Worm (Caenorhabditis elegans) whole organism, young adult: ENCODE data around the gene C29H12.2.

ENCODE experiments used
- B0261.1 ChIP-seq: sonication (generic microtip); optimal IDR thresholded peaks from 2 replicates; lab custom pipeline; 2016; ENCODE audit warnings: mild to moderate bottlenecking, missing genetic modification characterization, moderate library complexity, missing compliant biosample characterization
- F52B5.7 ChIP-seq: sonication (generic microtip); optimal IDR thresholded peaks from 2 replicates; lab custom pipeline; 2016; ENCODE audit warnings: mild to moderate bottlenecking, missing genetic modification characterization, missing compliant biosample characterization
- T26A5.8 ChIP-seq: sonication (generic microtip); optimal IDR thresholded peaks from 2 replicates; lab custom pipeline; 2016; ENCODE audit warnings: missing genetic modification characterization, missing compliant biosample characterization
- ama-1 ChIP-seq, 3 experiments: fragments of 150-350 bp in 1 of 3; sonication (generic microtip) in 2 of 3; optimal IDR thresholded peaks; 2 replicates each; lab custom pipeline; 2014 to 2018; ENCODE audit warnings: missing biosample characterization in 2 of 3, missing genetic modification characterization in 2 of 3, missing genetic modification reagents in 2 of 3
- aptf-3 ChIP-seq: fragments of 200-800 bp; sonication (Bioruptor generic); IDR thresholded peaks from 2 replicates; pipeline ENCODE4 v1.3.6; 2022; ENCODE audit warnings: missing genetic modification characterization, missing compliant biosample characterization
- ceh-91 ChIP-seq: fragments of 200-800 bp; sonication (Bioruptor generic); IDR thresholded peaks from 2 replicates; pipeline ENCODE4 v1.3.6; 2022; ENCODE audit warnings: missing genetic modification reagents, missing genetic modification characterization, missing compliant biosample characterization
- chd-7 ChIP-seq: sonication (generic microtip); optimal IDR thresholded peaks from 2 replicates; lab custom pipeline; 2016; ENCODE audit warnings: mild to moderate bottlenecking, missing genetic modification characterization, moderate library complexity, missing compliant biosample characterization
- die-1 ChIP-seq: sonication (generic microtip); optimal IDR thresholded peaks from 2 replicates; lab custom pipeline; 2016; ENCODE audit warnings: missing genotype, mild to moderate bottlenecking, missing genetic modification characterization, missing compliant biosample characterization
- dpl-1 ChIP-seq: fragments of 150-350 bp; optimal IDR thresholded peaks from 2 replicates; lab custom pipeline; 2014; ENCODE audit warnings: missing biosample characterization, missing genetic modification reagents, missing genetic modification characterization
- ets-4 ChIP-seq: fragments of 200-800 bp; sonication (Bioruptor generic); optimal IDR thresholded peaks from 2 replicates; lab custom pipeline; 2018; ENCODE audit warnings: mild to moderate bottlenecking, missing genetic modification characterization, missing compliant biosample characterization
- fkh-3 ChIP-seq: sonication (generic microtip); optimal IDR thresholded peaks from 2 replicates; lab custom pipeline; 2016; ENCODE audit warnings: mild to moderate bottlenecking, missing genetic modification characterization, missing compliant biosample characterization
- him-1 ChIP-seq: sonication (generic microtip); optimal IDR thresholded peaks from 2 replicates; lab custom pipeline; 2016; ENCODE audit warnings: missing genotype, missing genetic modification reagents, missing genetic modification characterization, missing compliant biosample characterization
- hmg-1.2 ChIP-seq: fragments of 200-800 bp; sonication (Bioruptor generic); IDR thresholded peaks from 2 replicates; pipeline ENCODE4 v1.3.6; 2022; ENCODE audit warnings: missing genetic modification reagents, missing genetic modification characterization, missing compliant biosample characterization
- hmg-20 ChIP-seq: fragments of 200-800 bp; sonication (Bioruptor generic); IDR thresholded peaks from 2 replicates; pipeline ENCODE4 v1.3.6; 2022; ENCODE audit warnings: missing genetic modification reagents, missing genetic modification characterization, missing compliant biosample characterization
- hrde-1 ChIP-seq: sonication (generic microtip); optimal IDR thresholded peaks from 2 replicates; lab custom pipeline; 2016; ENCODE audit warnings: missing genetic modification characterization, mild to moderate bottlenecking, missing compliant biosample characterization, moderate library complexity, missing genotype, missing genetic modification reagents, borderline replicate concordance
- hsf-1 ChIP-seq: fragments of 200-800 bp; sonication (Bioruptor generic); IDR thresholded peaks from 2 replicates; pipeline ENCODE4 v1.3.6; 2022; ENCODE audit warnings: missing genetic modification reagents, missing genetic modification characterization, missing compliant biosample characterization
- let-607 ChIP-seq, 2 experiments: fragments of 200-800 bp in 1 of 2; sonication (Bioruptor generic) in 1 of 2; sonication (generic microtip) in 1 of 2; optimal IDR thresholded peaks; 2 replicates each; lab custom pipeline; 2016 to 2018; ENCODE audit warnings: mild to moderate bottlenecking in 2 of 2, missing compliant biosample characterization in 2 of 2, missing genetic modification characterization in 2 of 2, moderate library complexity in 2 of 2, missing genotype in 1 of 2
- lin-26 ChIP-seq: fragments of 200-800 bp; sonication (Bioruptor generic); IDR thresholded peaks from 2 replicates; pipeline ENCODE4 v1.3.6; 2022; ENCODE audit warnings: missing genetic modification reagents, missing genetic modification characterization, missing compliant biosample characterization
- madf-3 ChIP-seq: fragments of 200-800 bp; sonication (Bioruptor generic); IDR thresholded peaks from 2 replicates; pipeline ENCODE4 v1.3.6; 2022; ENCODE audit warnings: missing genetic modification reagents, missing genetic modification characterization, missing compliant biosample characterization
- mes-4 ChIP-seq: sonication (generic microtip); optimal IDR thresholded peaks from 2 replicates; lab custom pipeline; 2016; ENCODE audit warnings: missing genotype, missing genetic modification characterization, missing compliant biosample characterization
- nfya-1 ChIP-seq: sonication (generic microtip); optimal IDR thresholded peaks from 2 replicates; lab custom pipeline; 2017; ENCODE audit warnings: antibody characterized with exemption, missing compliant biosample characterization, missing genetic modification characterization, borderline replicate concordance; ENCODE audit not compliant: insufficient read depth
- nfya-2 ChIP-seq: fragments of 200-800 bp; sonication (Bioruptor generic); IDR thresholded peaks from 2 replicates; pipeline ENCODE4 v1.3.6; 2022; ENCODE audit warnings: missing genetic modification reagents, missing genetic modification characterization, missing compliant biosample characterization
- nhr-120 ChIP-seq: fragments of 200-800 bp; sonication (Bioruptor generic); IDR thresholded peaks from 2 replicates; pipeline ENCODE4 v1.3.6; 2022; ENCODE audit warnings: missing genetic modification characterization, missing compliant biosample characterization
- nhr-27 ChIP-seq: fragments of 200-800 bp; sonication (Bioruptor generic); optimal IDR thresholded peaks from 2 replicates; lab custom pipeline; 2018; ENCODE audit warnings: mild to moderate bottlenecking, missing genetic modification characterization, moderate library complexity, missing compliant biosample characterization
- nhr-80 ChIP-seq: sonication (generic microtip); optimal IDR thresholded peaks from 2 replicates; lab custom pipeline; 2016; ENCODE audit warnings: missing genetic modification characterization, missing compliant biosample characterization
- repo-1 ChIP-seq: sonication (generic microtip); optimal IDR thresholded peaks from 2 replicates; lab custom pipeline; 2017; ENCODE audit warnings: mild to moderate bottlenecking, missing genetic modification characterization, missing compliant biosample characterization
- rpc-1 ChIP-seq, 2 experiments: fragments of 150-350 bp in 1 of 2; sonication (generic microtip) in 1 of 2; optimal IDR thresholded peaks; 2 replicates each; lab custom pipeline; 2014 to 2018; ENCODE audit warnings: missing biosample characterization in 1 of 2, missing genetic modification characterization in 1 of 2, missing genetic modification reagents in 1 of 2, missing genotype in 1 of 2
- sea-2 ChIP-seq: fragments of 200-800 bp; sonication (Bioruptor generic); IDR thresholded peaks from 2 replicates; pipeline ENCODE4 v1.3.6; 2022; ENCODE audit warnings: missing genetic modification characterization, missing compliant biosample characterization
- somi-1 ChIP-seq: fragments of 200-800 bp; sonication (Bioruptor generic); optimal IDR thresholded peaks from 2 replicates; lab custom pipeline; 2018; ENCODE audit warnings: mild to moderate bottlenecking, missing genetic modification characterization, missing compliant biosample characterization
- unc-62 ChIP-seq: fragments of 150-350 bp; optimal IDR thresholded peaks from 2 replicates; lab custom pipeline; 2014; ENCODE audit warnings: missing biosample characterization, missing genetic modification reagents, missing genetic modification characterization
- zfh-2 ChIP-seq: fragments of 200-800 bp; sonication (Bioruptor generic); conservative IDR thresholded peaks from 2 replicates; pipeline ENCODE4 v1.3.6; 2022; ENCODE audit warnings: missing genetic modification reagents, missing genetic modification characterization, missing compliant biosample characterization
- ztf-18 ChIP-seq: sonication (generic microtip); optimal IDR thresholded peaks from 2 replicates; lab custom pipeline; 2016; ENCODE audit warnings: missing genotype, mild to moderate bottlenecking, missing genetic modification characterization, missing compliant biosample characterization
- ztf-22 ChIP-seq: fragments of 200-800 bp; sonication (Bioruptor generic); optimal IDR thresholded peaks from 2 replicates; lab custom pipeline; 2018; ENCODE audit warnings: mild to moderate bottlenecking, missing genetic modification characterization, moderate library complexity, missing compliant biosample characterization
- ztf-26 ChIP-seq: sonication (generic microtip); optimal IDR thresholded peaks from 2 replicates; lab custom pipeline; 2017; ENCODE audit warnings: missing genetic modification characterization, missing compliant biosample characterization
- ztf-28 ChIP-seq: fragments of 200-800 bp; sonication (Bioruptor generic); IDR thresholded peaks from 2 replicates; pipeline ENCODE4 v1.3.6; 2022; ENCODE audit warnings: missing genetic modification reagents, missing genetic modification characterization, missing compliant biosample characterization
- ztf-3 ChIP-seq: fragments of 200-800 bp; sonication (Bioruptor generic); optimal IDR thresholded peaks from 2 replicates; lab custom pipeline; 2018; ENCODE audit warnings: mild to moderate bottlenecking, missing genetic modification characterization, missing compliant biosample characterization

C29H12.2 gene

DNA sequence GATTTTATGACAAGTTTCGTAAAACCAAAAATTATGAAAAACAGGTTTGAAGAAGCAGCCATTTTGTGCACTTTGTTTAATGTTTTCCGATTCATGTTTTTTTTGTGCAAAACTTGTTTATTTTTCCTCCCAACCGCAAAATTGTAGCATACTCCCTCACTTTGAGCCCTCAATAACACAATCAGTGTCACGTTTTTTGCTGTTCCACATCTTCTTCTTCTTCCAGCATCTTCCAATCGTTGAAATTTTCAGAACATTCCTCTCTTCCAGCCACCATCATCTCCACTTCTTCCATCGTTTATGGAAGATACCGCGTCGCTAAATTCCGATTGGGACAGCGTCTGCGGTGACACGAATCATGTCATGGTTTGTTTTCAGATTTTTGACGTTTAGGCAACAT lies 9.0 kb downstream of the C29H12.2 start, which contains the start of gene abts-3:
Gene abts-3 (plus strand): TSS at position 301 of the 400 bp plus-strand sequence.
- TF ChIP-seq somi-1 (GFP tag; lab: Kevin White, UChicago) (no peak), dpl-1 (GFP tag; lab: Kevin White, UChicago) (no peak), T26A5.8 (tag; lab: Kevin White, UChicago) (no peak), fkh-3 (tag; lab: Kevin White, UChicago) (no peak), hsf-1 (GFP tag; lab: Robert Waterston, UW) (no peak), ceh-91 (GFP tag; lab: Robert Waterston, UW) (no peak), nhr-120 (GFP tag; lab: Robert Waterston, UW) (no peak), let-607 (tag; optimal IDR thresholded peaks at IDR 0.05; lab: Kevin White, UChicago) (no peak), chd-7 (tag; lab: Kevin White, UChicago) (no peak), repo-1 (tag; lab: Kevin White, UChicago) (no peak), ama-1 (optimal IDR thresholded peaks at IDR 0.05; lab: Kevin White, UChicago) (no peak), ama-1 (GFP tag; optimal IDR thresholded peaks at IDR 0.05; lab: Kevin White, UChicago) (no peak), hmg-1.2 (GFP tag; lab: Robert Waterston, UW) (no peak)

DNA sequence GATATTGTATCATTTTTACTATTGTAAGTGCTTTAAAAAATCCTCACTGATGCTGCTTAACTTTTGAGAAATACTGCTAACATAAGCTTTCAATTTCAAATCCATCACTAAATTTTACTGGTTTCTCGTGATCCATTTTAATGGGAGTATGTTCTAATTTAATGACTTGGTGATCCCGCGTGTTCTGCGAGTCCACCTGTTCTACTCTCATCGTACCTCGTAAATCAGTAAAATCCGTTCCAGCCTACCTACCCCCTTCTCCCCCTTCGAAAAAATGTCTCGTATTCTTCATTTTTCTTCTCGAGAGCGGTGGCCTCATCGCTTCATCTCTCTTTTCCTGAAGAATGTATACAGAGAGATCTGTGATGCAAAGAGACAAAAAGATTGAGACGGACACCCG lies 11.9 kb downstream of the C29H12.2 start:
- TF ChIP-seq ceh-91 (GFP tag; lab: Robert Waterston, UW) (no peak), ztf-18 (tag; lab: Kevin White, UChicago) (no peak), aptf-3 (GFP tag; lab: Robert Waterston, UW) (no peak), ztf-28 (GFP tag; lab: Robert Waterston, UW) (no peak), zfh-2 (GFP tag; lab: Robert Waterston, UW) (no peak), hrde-1 (no peak), mes-4 (tag; lab: Kevin White, UChicago) (no peak), lin-26 (no peak), die-1 (tag; lab: Kevin White, UChicago) (no peak), ztf-3 (GFP tag; lab: Kevin White, UChicago) (no peak), him-1 (tag; lab: Kevin White, UChicago) (no peak), hmg-20 (GFP tag; lab: Robert Waterston, UW) (no peak), B0261.1 (no peak), nhr-27 (tag; lab: Kevin White, UChicago) (no peak), nfya-2 (no peak), nfya-1 (tag; lab: Kevin White, UChicago) (no peak), madf-3 (GFP tag; lab: Robert Waterston, UW) (no peak), sea-2 (GFP tag; lab: Robert Waterston, UW) (no peak), F52B5.7 (tag; lab: Kevin White, UChicago) (no peak), nhr-80 (tag; lab: Kevin White, UChicago) (no peak)

DNA sequence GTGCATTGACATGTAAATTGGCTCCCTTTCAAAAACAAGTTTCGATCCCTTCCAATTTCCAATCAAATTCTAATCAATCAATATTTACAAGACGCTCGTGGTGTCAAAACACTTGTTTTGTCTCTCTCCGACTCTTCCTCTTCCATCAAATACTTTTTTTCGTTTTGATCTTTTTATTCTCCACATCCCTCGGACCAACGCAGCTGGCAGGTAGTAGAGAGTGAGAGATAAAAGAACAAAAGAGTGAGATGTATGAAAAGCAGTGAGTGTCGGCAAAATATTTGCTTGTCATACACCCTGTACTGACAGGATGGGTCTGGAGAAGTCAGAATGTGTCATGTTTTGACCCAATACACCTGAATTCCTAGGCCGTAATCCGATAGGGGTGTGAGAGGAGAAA lies 13.1 kb downstream of the C29H12.2 start:
- TF ChIP-seq ztf-26 (tag; lab: Kevin White, UChicago) = no peak
- TF ChIP-seq unc-62 (GFP tag; lab: Kevin White, UChicago) = no peak
- no peak for TF ChIP-seq rpc-1 (optimal IDR thresholded peaks at IDR 0.05; lab: Kevin White, UChicago)
- TF ChIP-seq rpc-1 (tag; optimal IDR thresholded peaks at IDR 0.05; lab: Kevin White, UChicago) = no peak

DNA sequence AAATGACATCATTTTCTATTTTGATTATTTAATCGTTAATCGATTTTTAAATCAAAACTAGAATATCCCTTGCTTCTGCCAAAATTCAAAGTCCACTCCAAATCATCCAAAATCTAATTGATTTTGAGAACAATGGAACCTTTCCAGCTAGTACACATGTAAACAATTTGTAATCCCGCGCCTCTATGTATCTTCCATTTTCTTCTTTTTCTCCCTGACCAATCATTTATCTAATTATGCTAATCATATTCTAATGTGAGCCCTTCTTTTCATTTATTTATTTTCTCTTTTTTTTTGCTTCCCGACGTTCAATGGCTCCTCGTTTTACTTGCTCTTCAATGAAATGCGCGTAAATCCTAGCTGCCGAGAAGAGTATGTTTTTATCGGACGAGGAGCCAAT lies 14.5 kb downstream of the C29H12.2 start:
- no peak for TF ChIP-seq ztf-22
- no peak for TF ChIP-seq ets-4 (GFP tag; lab: Kevin White, UChicago)
- TF ChIP-seq, all 124 proteins: peak for 0
